Worm (Caenorhabditis elegans): ENCODE data around the gene xrn-2.

The xrn-2 gene

DNA sequence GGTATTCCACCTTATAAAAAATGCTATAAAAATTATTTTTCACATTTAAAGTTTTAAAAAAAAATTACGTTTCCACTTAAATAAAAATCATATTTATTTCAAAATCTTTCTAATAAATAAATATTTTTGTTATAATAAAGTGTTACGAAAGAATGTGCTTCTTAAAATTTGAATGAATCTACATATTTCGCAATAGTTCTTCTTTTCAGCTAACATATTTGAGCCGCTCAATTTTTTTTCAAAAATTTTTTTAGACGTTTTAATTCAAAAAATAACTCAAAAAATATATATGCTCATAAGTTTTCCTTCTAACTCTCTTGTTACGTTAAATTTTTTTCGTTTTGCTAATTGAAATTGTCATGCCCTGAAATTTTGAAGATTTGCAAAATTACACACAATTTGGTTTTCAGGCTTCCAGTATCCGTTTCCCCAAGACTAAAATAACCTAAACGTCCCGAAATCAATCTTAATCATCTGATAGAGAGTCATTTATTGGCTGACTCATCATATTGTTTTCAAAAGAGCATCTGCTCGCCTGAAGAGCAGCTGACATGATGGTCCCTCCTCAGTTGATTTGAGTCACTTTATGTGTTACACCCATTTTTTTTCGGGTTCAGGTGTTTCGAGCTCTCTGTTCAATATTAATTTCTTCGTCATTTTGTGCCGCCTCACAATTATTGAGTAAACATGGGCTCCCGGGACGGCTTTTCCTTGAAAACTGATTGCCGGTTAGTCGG, 22.8 kb downstream of the xrn-2 start, which contains the start of gene efhd-1:
Gene efhd-1, plus strand, starts transcription at position 582 of the 737 bp plus-strand sequence.
- TF ChIP-seq F13C5.2 (tag; optimal IDR thresholded peaks at IDR 0.05) (no peak), sea-1 (GFP tag; conservative IDR thresholded peaks at IDR 0.05) (no peak), scrt-1 (GFP tag; IDR thresholded peaks at IDR 0.05) (no peak), pes-1 (GFP tag; IDR thresholded peaks at IDR 0.05) (no peak), aly-1 (tag; optimal IDR thresholded peaks at IDR 0.05) (no peak), hmbx-1 (tag; optimal IDR thresholded peaks at IDR 0.05) (no peak), tbx-11 (GFP tag; IDR thresholded peaks at IDR 0.05) (no peak), flt-1 (GFP tag; IDR thresholded peaks at IDR 0.05) (no peak), ets-7 (tag; optimal IDR thresholded peaks at IDR 0.05) (no peak), tra-4 (tag; optimal IDR thresholded peaks at IDR 0.05) (no peak), ceh-13 (GFP tag; optimal IDR thresholded peaks at IDR 0.05) (no peak), tbx-37 (GFP tag; conservative IDR thresholded peaks at IDR 0.05) (no peak), hmg-4 (GFP tag; optimal IDR thresholded peaks at IDR 0.05) (no peak), hnd-1 (tag; optimal IDR thresholded peaks at IDR 0.05) (no peak), B0310.2 (tag; optimal IDR thresholded peaks at IDR 0.05) (no peak), ceh-36 (tag; optimal IDR thresholded peaks at IDR 0.05) (no peak), ama-1 (optimal IDR thresholded peaks at IDR 0.05) (no peak)

DNA sequence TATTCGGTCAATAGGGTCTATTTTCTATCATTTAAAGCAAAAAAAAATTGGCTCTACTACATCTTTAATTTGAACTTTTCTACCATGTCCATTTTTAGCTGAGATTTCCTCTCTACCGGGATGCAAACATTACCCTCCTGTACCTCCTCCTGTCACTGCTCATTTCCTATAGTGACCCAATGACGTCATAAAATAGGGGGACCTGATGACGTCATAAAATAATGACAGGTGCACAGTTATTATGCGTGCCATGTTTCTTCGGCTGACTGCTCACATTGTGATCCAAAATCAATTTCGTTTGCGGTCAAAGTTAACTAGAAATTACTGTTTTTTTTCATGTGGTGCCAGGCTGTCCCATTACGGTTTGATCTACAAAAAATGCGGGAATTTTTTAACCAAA, 31.4 kb downstream of the xrn-2 start:
- TF ChIP-seq B0310.2 (tag; optimal IDR thresholded peaks at IDR 0.05) (peak; percentile 7), pes-1 (GFP tag; IDR thresholded peaks at IDR 0.05) (no peak)

DNA sequence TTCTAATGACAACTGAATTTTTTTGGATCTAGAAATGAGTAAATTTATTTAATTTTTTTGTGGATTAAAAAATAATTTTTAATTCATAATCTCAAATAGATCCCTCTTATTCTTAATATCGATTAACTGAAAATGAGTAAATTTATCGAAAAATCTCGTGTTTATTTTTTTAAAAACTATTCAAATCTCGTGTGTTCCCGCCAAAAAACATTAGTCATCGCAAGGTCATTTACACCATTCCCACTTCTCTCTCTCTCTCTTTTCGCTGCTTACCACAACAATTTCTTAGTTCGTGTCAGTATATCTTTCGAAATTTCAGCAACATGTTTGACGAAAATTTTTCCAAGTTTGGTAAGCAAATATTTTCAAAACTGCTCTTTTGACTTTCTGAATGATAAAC, 31.9 kb downstream of the xrn-2 start:
- TF ChIP-seq sea-1 (GFP tag; conservative IDR thresholded peaks at IDR 0.05), result no peak
- no peak for TF ChIP-seq ets-7 (tag; optimal IDR thresholded peaks at IDR 0.05)

DNA sequence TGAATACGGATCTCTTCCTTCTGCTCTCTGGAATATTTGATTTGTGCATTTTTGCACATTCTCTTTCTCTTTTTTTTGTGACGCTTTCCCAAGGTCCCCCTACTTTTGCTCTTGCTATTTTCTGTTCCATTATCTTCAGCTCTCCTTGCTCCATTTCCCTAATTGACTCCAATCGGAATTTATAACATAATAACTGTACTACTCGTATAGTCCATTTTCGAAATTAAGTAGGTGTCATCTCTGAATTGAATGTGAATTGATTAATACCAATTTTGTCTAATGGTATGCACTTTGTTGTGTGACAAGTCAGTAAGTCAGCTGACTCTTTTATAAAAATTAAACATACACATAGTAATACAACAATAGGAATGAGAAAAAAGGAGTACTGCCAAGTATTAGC, 40.4 kb downstream of the xrn-2 start:
- no peak for TF ChIP-seq F13C5.2 (tag; optimal IDR thresholded peaks at IDR 0.05)
- no peak for TF ChIP-seq hnd-1 (tag; optimal IDR thresholded peaks at IDR 0.05)
- no peak for TF ChIP-seq B0310.2 (tag; optimal IDR thresholded peaks at IDR 0.05)
- no peak for TF ChIP-seq tra-4 (tag; optimal IDR thresholded peaks at IDR 0.05)
- TF ChIP-seq ceh-13 (GFP tag; optimal IDR thresholded peaks at IDR 0.05), result no peak
- TF ChIP-seq hmbx-1 (tag; optimal IDR thresholded peaks at IDR 0.05), result no peak
- no peak for TF ChIP-seq tbx-11 (GFP tag; IDR thresholded peaks at IDR 0.05)

DNA sequence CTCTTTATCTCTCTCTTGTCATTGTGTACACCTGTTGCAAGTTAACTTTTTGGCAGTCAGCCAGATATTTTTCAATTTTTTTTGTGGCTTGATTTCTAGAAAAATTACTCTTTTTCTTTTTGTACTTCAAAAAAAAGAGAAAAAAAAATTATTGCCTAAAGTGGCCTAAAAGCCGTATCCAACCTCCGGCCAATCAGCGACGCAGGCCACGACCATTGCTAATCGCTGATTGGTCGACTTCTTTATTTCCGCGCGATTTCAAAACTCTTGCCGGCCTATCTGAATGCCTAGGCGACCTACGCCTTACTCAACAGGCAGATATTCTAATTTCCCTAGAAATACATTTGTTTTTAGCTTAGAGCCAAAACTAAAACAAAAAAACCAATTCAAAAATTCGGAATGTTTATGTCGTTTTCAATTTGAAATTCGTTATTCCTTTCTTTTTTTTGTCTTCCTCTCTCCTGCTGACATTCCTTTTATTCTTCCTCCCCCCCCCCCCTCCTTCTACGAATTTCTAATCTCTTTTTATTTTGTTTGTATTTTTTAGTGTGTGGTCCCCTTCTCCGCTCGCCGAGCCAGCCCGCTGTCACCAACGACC, 42.0 kb downstream of the xrn-2 start, which contains the start of gene ace-4:
Gene ace-4, plus strand, starts transcription at position 548 of the 598 bp plus-strand sequence.
- TF ChIP-seq sea-1 (GFP tag; conservative IDR thresholded peaks at IDR 0.05) (no peak), aly-1 (tag; optimal IDR thresholded peaks at IDR 0.05) (no peak), scrt-1 (GFP tag; IDR thresholded peaks at IDR 0.05) (no peak), ceh-36 (tag; optimal IDR thresholded peaks at IDR 0.05) (no peak), tbx-37 (GFP tag; conservative IDR thresholded peaks at IDR 0.05) (no peak), flt-1 (GFP tag; IDR thresholded peaks at IDR 0.05) (no peak), hnd-1 (tag; optimal IDR thresholded peaks at IDR 0.05) (no peak), ama-1 (optimal IDR thresholded peaks at IDR 0.05) (no peak), hmbx-1 (tag; optimal IDR thresholded peaks at IDR 0.05) (no peak), F13C5.2 (tag; optimal IDR thresholded peaks at IDR 0.05) (no peak)

DNA sequence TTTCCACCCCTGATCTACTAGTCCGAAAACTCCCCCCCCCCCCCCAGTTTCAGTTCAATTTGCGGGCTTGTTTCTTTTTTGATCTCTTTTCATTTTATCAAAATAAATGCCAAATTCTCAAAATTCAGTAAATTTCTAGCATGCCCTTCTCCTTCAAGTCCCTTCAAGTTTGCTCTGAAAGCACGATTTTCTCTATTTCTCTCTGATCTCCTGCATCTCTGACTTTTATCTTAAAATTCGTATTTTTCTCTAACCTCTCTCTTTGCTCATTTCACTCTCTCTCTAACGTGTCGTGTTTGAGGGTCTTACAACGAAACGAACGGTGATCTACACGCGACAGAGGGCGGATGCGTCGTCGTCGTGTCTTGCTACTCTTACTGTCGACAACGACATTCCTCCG, 49.8 kb downstream of the xrn-2 start, which contains the start of gene ace-3:
Gene ace-3, plus strand, starts transcription at position 301 of the 400 bp plus-strand sequence.
- no peak for TF ChIP-seq sea-1 (GFP tag; conservative IDR thresholded peaks at IDR 0.05)
- no peak for TF ChIP-seq hnd-1 (tag; optimal IDR thresholded peaks at IDR 0.05)

DNA sequence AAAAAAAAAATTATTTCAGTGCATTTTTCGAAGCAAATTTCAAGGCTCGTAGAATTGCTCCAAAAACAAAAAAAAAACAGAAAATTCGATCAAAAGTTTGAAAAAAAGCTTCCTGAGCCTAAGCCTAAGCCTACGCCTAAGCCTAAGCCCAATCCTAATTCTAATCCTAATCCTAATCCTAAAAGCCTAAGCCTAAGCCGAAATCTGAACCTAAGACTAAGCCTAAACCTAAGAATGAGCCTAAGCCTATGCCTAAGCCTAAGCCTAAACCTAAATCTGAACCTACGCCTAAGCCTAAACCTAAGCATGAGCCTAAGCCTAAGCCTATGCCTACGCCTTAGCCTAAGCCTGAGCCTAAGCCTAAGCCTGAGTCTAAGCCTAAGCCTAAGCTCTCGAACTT, 50.6 kb downstream of the xrn-2 start:
- TF ChIP-seq ceh-36 (tag; optimal IDR thresholded peaks at IDR 0.05) (peak; percentile 88), aly-1 (tag; optimal IDR thresholded peaks at IDR 0.05) (no peak)

DNA sequence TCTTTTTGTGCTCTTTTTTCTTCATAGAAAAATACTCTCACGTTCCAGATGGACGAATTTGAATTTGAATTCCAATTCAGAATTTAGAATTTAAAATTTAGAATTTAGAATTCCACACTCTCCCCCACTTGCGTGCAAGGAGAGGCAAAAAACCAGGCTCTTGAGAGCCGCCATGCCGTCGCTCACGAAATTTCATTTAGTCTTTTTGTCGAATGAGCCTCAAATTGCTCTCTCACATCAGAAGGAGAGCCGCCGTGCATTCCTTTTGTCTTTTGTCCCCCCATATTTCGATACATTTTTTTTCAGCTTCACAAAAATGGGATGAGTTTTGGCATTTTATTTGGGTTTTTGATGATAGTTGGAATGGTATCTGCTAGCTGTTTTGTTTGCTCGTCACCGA, 55.5 kb downstream of the xrn-2 start, which contains the start of gene hot-7:
Gene hot-7, plus strand, starts transcription at position 301 of the 400 bp plus-strand sequence.
- no peak for TF ChIP-seq B0310.2 (tag; optimal IDR thresholded peaks at IDR 0.05)
- no peak for TF ChIP-seq pes-1 (GFP tag; IDR thresholded peaks at IDR 0.05)
- TF ChIP-seq aly-1 (tag; optimal IDR thresholded peaks at IDR 0.05), result no peak
- TF ChIP-seq ets-7 (tag; optimal IDR thresholded peaks at IDR 0.05), result no peak
- TF ChIP-seq flt-1 (GFP tag; IDR thresholded peaks at IDR 0.05), result no peak
- TF ChIP-seq ceh-36 (tag; optimal IDR thresholded peaks at IDR 0.05), result no peak
- no peak for TF ChIP-seq hmg-4 (GFP tag; optimal IDR thresholded peaks at IDR 0.05)
- TF ChIP-seq tbx-37 (GFP tag; conservative IDR thresholded peaks at IDR 0.05), result no peak

DNA sequence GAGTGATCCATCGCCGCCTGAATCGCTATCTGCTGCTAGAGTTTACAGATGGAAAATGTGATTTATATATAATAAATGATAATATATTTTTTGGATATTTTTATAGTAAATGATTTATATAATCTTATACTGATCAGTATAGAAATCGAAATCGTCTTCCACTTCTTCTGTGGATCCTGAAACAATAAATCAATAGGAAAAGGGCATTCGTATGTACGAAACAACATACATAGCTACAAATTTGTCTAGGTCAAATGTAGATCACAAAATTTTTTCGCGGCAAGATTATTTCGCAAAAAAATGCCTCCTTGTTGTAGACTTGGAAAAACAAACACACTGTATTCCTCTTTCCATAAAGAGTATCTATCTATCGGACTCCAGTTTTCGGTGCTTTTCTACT, 58.5 kb downstream of the xrn-2 start, which contains the start of gene Y48B6A.10:
Gene Y48B6A.10, plus strand, starts transcription at position 301 of the 400 bp plus-strand sequence.
- no peak for TF ChIP-seq F13C5.2 (tag; optimal IDR thresholded peaks at IDR 0.05)
- TF ChIP-seq ceh-13 (GFP tag; optimal IDR thresholded peaks at IDR 0.05), result no peak
- TF ChIP-seq tra-4 (tag; optimal IDR thresholded peaks at IDR 0.05), result no peak
- no peak for TF ChIP-seq scrt-1 (GFP tag; IDR thresholded peaks at IDR 0.05)
- no peak for TF ChIP-seq hmg-4 (GFP tag; optimal IDR thresholded peaks at IDR 0.05)
- TF ChIP-seq sea-1 (GFP tag; conservative IDR thresholded peaks at IDR 0.05), result no peak
- no peak for TF ChIP-seq hnd-1 (tag; optimal IDR thresholded peaks at IDR 0.05)
- no peak for TF ChIP-seq tbx-37 (GFP tag; conservative IDR thresholded peaks at IDR 0.05)
- no peak for TF ChIP-seq hmbx-1 (tag; optimal IDR thresholded peaks at IDR 0.05)
- no peak for TF ChIP-seq ceh-36 (tag; optimal IDR thresholded peaks at IDR 0.05)
- TF ChIP-seq tbx-11 (GFP tag; IDR thresholded peaks at IDR 0.05), result no peak
- TF ChIP-seq flt-1 (GFP tag; IDR thresholded peaks at IDR 0.05), result no peak
- no peak for TF ChIP-seq B0310.2 (tag; optimal IDR thresholded peaks at IDR 0.05)
- TF ChIP-seq ama-1 (optimal IDR thresholded peaks at IDR 0.05), result no peak
- TF ChIP-seq ets-7 (tag; optimal IDR thresholded peaks at IDR 0.05), result no peak
- TF ChIP-seq pes-1 (GFP tag; IDR thresholded peaks at IDR 0.05), result no peak
- no peak for TF ChIP-seq aly-1 (tag; optimal IDR thresholded peaks at IDR 0.05)
